Worm (Caenorhabditis elegans): Measurements from ENCODE around the gene C10C6.3.

DNA sequence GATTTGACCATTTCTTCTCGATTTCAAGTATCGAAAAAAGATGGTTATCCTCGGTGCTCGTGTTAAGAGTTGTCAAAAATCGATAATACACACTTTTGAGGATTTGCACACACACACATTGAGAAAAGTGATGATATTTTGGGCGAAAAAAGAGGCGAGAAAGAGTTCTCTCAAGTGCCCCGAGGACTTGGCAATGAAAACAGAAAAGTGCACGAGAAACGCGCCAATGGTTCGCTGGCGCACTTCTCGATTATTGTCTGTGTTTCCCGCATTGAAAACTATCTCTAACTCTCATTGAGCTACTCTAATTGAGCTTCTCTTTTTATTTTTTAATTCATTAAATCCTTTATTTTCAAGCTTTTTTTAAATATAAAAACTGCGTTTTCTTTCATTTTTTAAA is 31.3 kb downstream of the C10C6.3 start:
- no peak for TF ChIP-seq ama-1 (optimal IDR thresholded peaks at IDR 0.05)
- no peak for TF ChIP-seq ceh-13 (GFP tag; optimal IDR thresholded peaks at IDR 0.05)
- TF ChIP-seq B0310.2 (tag; optimal IDR thresholded peaks at IDR 0.05): no peak
- TF ChIP-seq scrt-1 (GFP tag; IDR thresholded peaks at IDR 0.05): no peak
- TF ChIP-seq ets-7 (tag; optimal IDR thresholded peaks at IDR 0.05): no peak
- no peak for TF ChIP-seq tra-4 (tag; optimal IDR thresholded peaks at IDR 0.05)
- no peak for TF ChIP-seq F13C5.2 (tag; optimal IDR thresholded peaks at IDR 0.05)
- no peak for TF ChIP-seq pes-1 (GFP tag; IDR thresholded peaks at IDR 0.05)
- no peak for TF ChIP-seq sea-1 (GFP tag; conservative IDR thresholded peaks at IDR 0.05)

All from whole organism, early embryonic.